Fruit fly (Drosophila melanogaster): Measurements from ENCODE around the gene mthl5.

Gene mthl5

DNA sequence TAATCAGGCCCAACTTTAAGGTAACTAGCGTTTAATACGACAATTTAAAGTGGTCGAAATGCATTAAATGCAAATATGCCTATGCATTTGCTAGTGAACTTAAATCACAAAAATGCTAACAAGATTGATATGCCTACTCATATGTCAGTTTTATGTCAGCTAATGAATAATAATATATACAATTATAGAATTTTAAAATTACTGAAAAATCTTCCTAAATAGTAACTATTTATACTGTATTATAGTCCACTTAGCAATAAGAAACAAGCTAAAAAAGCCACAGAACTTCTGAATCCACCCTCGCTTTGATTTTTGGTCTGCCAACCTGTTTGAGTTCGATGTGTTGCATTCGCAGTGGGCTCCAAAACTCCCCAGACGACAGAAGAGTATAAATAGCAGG, 17.3 kb downstream of the mthl5 start (continued):
- peak; percentile 31 for TF ChIP-seq ATbp (GFP tag; optimal IDR thresholded peaks at IDR 0.05)
- TF ChIP-seq MESR4 (GFP tag; optimal IDR thresholded peaks at IDR 0.05), result no peak
- TF ChIP-seq jing (GFP tag; optimal IDR thresholded peaks at IDR 0.05), result no peak
- no peak for TF ChIP-seq HmgD (GFP tag; optimal IDR thresholded peaks at IDR 0.05)
- TF ChIP-seq corto (GFP tag; optimal IDR thresholded peaks at IDR 0.05), result no peak
- no peak for TF ChIP-seq tin (GFP tag; optimal IDR thresholded peaks at IDR 0.05)
- TF ChIP-seq lmd (GFP tag; IDR thresholded peaks at IDR 0.05), result no peak; the same call in none of the 2 replicates
- TF ChIP-seq Dad (GFP tag; optimal IDR thresholded peaks at IDR 0.05), result no peak
- TF ChIP-seq sd (tag; optimal IDR thresholded peaks at IDR 0.05), result no peak
- TF ChIP-seq Atf3 (GFP tag; optimal IDR thresholded peaks at IDR 0.05), result no peak
- TF ChIP-seq wor (GFP tag; IDR thresholded peaks at IDR 0.05), result no peak
- TF ChIP-seq CG13894 (tag; optimal IDR thresholded peaks at IDR 0.05), result no peak
- TF ChIP-seq zfh2 (GFP tag; optimal IDR thresholded peaks at IDR 0.05), result no peak
- TF ChIP-seq CG18599 (GFP tag; optimal IDR thresholded peaks at IDR 0.05), result peak; percentile 19
- no peak for TF ChIP-seq CG7987 (GFP tag; optimal IDR thresholded peaks at IDR 0.05)
- TF ChIP-seq Elba2 (GFP tag; optimal IDR thresholded peaks at IDR 0.05), result no peak
- TF ChIP-seq CG9727 (GFP tag; optimal IDR thresholded peaks at IDR 0.05), result peak; percentile 21
- no peak for TF ChIP-seq ERR (GFP tag; optimal IDR thresholded peaks at IDR 0.05)
- no peak for TF ChIP-seq Hmr (GFP tag; optimal IDR thresholded peaks at IDR 0.05)
- peak; percentile 52; the same call in 1 of the 2 replicates for TF ChIP-seq E2f1 (GFP tag; IDR thresholded peaks at IDR 0.05)
- TF ChIP-seq CG11085 (GFP tag; IDR thresholded peaks at IDR 0.05), result 0 out of 2 replicates have a peak, but pooled peaks have one; percentile 40
- TF ChIP-seq sna (GFP tag; IDR thresholded peaks at IDR 0.05; ENCODE audit: partially characterized antibody), result no peak
- no peak for TF ChIP-seq Bdp1 (GFP tag; optimal IDR thresholded peaks at IDR 0.05)
- no peak for TF ChIP-seq CG7556 (GFP tag; optimal IDR thresholded peaks at IDR 0.05)
- no peak for TF ChIP-seq CG6683 (GFP tag; optimal IDR thresholded peaks at IDR 0.05)
- no peak for TF ChIP-seq CG15011 (GFP tag; optimal IDR thresholded peaks at IDR 0.05)
- TF ChIP-seq sens (GFP tag), result peak; percentile 72
- TF ChIP-seq Bgb (GFP tag; IDR thresholded peaks at IDR 0.05; ENCODE audit: partially characterized antibody), result no peak
- no peak for TF ChIP-seq HHEX (GFP tag; optimal IDR thresholded peaks at IDR 0.05)
- TF ChIP-seq CG10147 (GFP tag; optimal IDR thresholded peaks at IDR 0.05), result peak; percentile 10
- no peak for TF ChIP-seq CG12299 (tag; optimal IDR thresholded peaks at IDR 0.05)
- TF ChIP-seq Fer3 (tag; optimal IDR thresholded peaks at IDR 0.05), result peak; percentile 35
- peak; percentile 94 for TF ChIP-seq CG18476 (GFP tag; optimal IDR thresholded peaks at IDR 0.05)
- no peak for TF ChIP-seq CoRest (tag; optimal IDR thresholded peaks at IDR 0.05)
- TF ChIP-seq CG14667 (GFP tag; IDR thresholded peaks at IDR 0.05), result peak; percentile 32; the same call in 1 of the 2 replicates
- no peak for TF ChIP-seq Tbp (GFP tag; optimal IDR thresholded peaks at IDR 0.05)
- TF ChIP-seq CG16863 (GFP tag; optimal IDR thresholded peaks at IDR 0.05), result no peak
- no peak for TF ChIP-seq usp (GFP tag; optimal IDR thresholded peaks at IDR 0.05)
- TF ChIP-seq CG10267 (tag; optimal IDR thresholded peaks at IDR 0.05), result peak; percentile 30
- no peak for TF ChIP-seq cas (GFP tag; IDR thresholded peaks at IDR 0.05)
- TF ChIP-seq Ravus (GFP tag; IDR thresholded peaks at IDR 0.05), result no peak; the same call in 1 of the 2 replicates
- TF ChIP-seq lbe (GFP tag; optimal IDR thresholded peaks at IDR 0.05), result no peak
- TF ChIP-seq maf-S (GFP tag; optimal IDR thresholded peaks at IDR 0.05), result no peak
- TF ChIP-seq Camta (GFP tag; optimal IDR thresholded peaks at IDR 0.05), result no peak
- TF ChIP-seq MTF-1 (GFP tag; optimal IDR thresholded peaks at IDR 0.05; ENCODE audit: borderline replicate concordance), result no peak
- no peak for TF ChIP-seq pho (GFP tag; optimal IDR thresholded peaks at IDR 0.05)
- TF ChIP-seq CG11723 (GFP tag; optimal IDR thresholded peaks at IDR 0.05), result no peak
- no peak for TF ChIP-seq CG1832 (GFP tag; optimal IDR thresholded peaks at IDR 0.05)
- TF ChIP-seq Mes4 (GFP tag; optimal IDR thresholded peaks at IDR 0.05), result no peak
- TF ChIP-seq CG10543 (GFP tag; optimal IDR thresholded peaks at IDR 0.05), result no peak
- no peak for TF ChIP-seq Fer1 (GFP tag; optimal IDR thresholded peaks at IDR 0.05)

Data from whole organism, embryonic.